Fruit fly (Drosophila melanogaster) S2 (cell line): ENCODE results near the gene Hers.

Experiments used
- CG8478 ChIP-seq: fragments of >200 bp; optimal IDR thresholded peaks from 2 replicates; lab custom pipeline; 2018
- CTCF ChIP-seq, 2 experiments: fragments of >200 bp; optimal IDR thresholded peaks; 2 replicates each; lab custom pipeline; 2018

DNA sequence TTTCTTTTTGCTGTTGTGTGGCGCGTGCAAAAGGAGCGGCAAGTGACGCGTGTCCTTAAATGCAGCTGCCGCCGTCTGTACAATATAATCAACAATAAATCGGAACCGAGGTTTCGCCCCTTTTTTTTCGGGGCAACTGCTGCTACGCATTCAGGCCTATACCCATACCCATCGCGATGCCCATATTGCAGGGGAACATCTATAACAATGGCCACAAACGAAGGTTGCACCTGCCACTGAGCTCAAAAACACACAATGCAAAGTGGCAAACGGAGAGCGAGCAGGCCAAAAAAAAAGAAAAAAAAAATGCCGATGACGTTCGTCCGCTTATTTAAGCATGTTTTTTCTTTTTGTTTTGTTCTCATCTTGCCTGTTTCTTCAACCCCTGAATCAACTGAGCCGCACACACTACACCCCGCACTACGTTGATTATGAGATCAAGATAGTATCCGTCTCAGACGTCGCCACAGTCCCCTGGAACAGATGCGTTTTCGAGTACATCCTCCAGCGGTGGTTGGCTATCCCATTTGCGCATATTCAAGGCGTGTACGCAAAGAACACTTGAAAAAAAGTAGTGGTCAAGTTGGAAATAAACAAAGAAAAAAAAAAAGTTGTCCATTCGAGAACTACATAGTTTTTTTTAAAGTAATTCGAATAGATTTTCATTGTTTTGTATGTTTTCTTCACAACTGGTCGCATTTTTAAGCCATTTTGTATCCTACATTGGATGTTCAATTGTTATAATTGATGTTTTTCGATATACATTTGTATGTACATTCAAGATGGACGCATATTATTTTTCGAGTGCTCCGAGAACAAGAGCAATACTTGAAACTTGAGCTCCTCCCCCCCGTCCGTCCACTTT, 23.3 kb upstream of the Hers start:
- TF ChIP-seq CG8478 (lab: Kevin White, UChicago) (no peak), CTCF (optimal IDR thresholded peaks at IDR 0.05; lab: Kevin White, UChicago) (no peak)
